Worm (Caenorhabditis elegans) whole organism, L4/young adult: ENCODE data around the gene C54D10.10.

Source experiments
- W03F9.2 ChIP-seq: fragments of 150-350 bp; optimal IDR thresholded peaks from 2 replicates; lab custom pipeline; 2014; ENCODE audit warnings: missing biosample characterization, missing genetic modification characterization
- him-1 ChIP-seq: sonication (generic microtip); optimal IDR thresholded peaks from 2 replicates; lab custom pipeline; 2016; ENCODE audit warnings: missing genotype, missing genetic modification reagents, missing genetic modification characterization, missing compliant biosample characterization

DNA sequence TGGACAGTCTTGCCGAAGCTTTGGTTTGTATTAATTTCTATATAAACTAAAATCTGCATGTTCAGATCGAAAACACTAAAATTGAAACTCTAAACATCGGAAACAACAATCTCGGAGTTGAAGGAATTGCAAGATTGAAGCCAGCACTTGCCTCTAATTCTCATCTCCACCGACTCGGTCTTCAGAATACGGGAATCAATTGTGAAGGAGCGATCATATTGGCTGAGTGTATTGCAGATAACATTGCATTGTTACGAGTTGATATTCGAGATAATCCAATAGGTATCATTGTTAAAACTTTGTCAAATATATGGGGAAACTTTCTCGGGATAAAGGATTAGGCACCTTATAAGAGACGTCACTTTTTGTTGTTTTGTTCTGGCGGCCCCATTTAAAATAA, 20.5 kb upstream of the C54D10.10 start:
- TF ChIP-seq him-1 (tag; lab: Kevin White, UChicago): no peak
- no peak for TF ChIP-seq W03F9.2
